Worm (Caenorhabditis elegans): Measurements from ENCODE around the gene F38E11.6.
A peak's percentile ranks its signal among the peaks of the same experiment; 100 is the strongest.

Gene F38E11.6

DNA sequence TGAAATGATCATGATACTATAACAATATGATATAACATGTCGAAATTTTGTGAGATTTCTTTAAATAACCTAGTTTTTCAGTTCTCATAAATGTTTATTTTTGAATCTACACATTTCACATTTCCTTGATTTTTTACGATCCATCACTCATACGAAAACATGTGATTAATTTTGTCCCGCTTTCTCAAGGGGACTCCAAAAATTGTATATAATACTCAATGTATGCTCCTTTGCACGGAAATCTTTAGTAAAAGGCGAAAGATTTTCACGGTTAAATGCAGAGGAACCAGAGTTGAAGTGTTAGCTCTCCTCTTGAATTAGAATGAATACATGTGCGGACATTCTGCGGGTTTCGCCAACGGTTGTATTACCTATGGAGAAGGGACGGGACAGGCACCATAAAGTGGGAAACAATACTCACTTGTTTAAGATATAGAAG is 3.0 kb downstream of the F38E11.6 start (continued):
- TF ChIP-seq lin-15B (tag; optimal IDR thresholded peaks at IDR 0.05), result no peak
- TF ChIP-seq grh-1 (GFP tag; IDR thresholded peaks at IDR 0.05), result no peak
- TF ChIP-seq ceh-82 (tag; optimal IDR thresholded peaks at IDR 0.05), result no peak
- no peak for TF ChIP-seq nhr-12 (tag; optimal IDR thresholded peaks at IDR 0.05)
- TF ChIP-seq blmp-1 (tag; optimal IDR thresholded peaks at IDR 0.05), result no peak
- TF ChIP-seq lsy-2 (tag; optimal IDR thresholded peaks at IDR 0.05), result no peak
- TF ChIP-seq aly-2 (tag; optimal IDR thresholded peaks at IDR 0.05), result no peak
- no peak for TF ChIP-seq elt-2 (tag; optimal IDR thresholded peaks at IDR 0.05)
- no peak for TF ChIP-seq C34B4.2 (tag; optimal IDR thresholded peaks at IDR 0.05)
- no peak for TF ChIP-seq ztf-4 (tag; optimal IDR thresholded peaks at IDR 0.05)
- TF ChIP-seq ces-1 (GFP tag; optimal IDR thresholded peaks at IDR 0.05), result no peak
- peak; percentile 30; the same call in 1 of the 2 replicates for TF ChIP-seq nhr-19 (GFP tag; conservative IDR thresholded peaks at IDR 0.05)
- TF ChIP-seq efl-3 (GFP tag; optimal IDR thresholded peaks at IDR 0.05), result no peak
- TF ChIP-seq fkh-10 (GFP tag; optimal IDR thresholded peaks at IDR 0.05), result no peak
- no peak for TF ChIP-seq nhr-20 (tag; optimal IDR thresholded peaks at IDR 0.05)
- peak; percentile 20 for TF ChIP-seq lin-14 (GFP tag; optimal IDR thresholded peaks at IDR 0.05)
- no peak for TF ChIP-seq irx-1 (tag; optimal IDR thresholded peaks at IDR 0.05)
- TF ChIP-seq ceh-90 (tag; optimal IDR thresholded peaks at IDR 0.05), result no peak

DNA sequence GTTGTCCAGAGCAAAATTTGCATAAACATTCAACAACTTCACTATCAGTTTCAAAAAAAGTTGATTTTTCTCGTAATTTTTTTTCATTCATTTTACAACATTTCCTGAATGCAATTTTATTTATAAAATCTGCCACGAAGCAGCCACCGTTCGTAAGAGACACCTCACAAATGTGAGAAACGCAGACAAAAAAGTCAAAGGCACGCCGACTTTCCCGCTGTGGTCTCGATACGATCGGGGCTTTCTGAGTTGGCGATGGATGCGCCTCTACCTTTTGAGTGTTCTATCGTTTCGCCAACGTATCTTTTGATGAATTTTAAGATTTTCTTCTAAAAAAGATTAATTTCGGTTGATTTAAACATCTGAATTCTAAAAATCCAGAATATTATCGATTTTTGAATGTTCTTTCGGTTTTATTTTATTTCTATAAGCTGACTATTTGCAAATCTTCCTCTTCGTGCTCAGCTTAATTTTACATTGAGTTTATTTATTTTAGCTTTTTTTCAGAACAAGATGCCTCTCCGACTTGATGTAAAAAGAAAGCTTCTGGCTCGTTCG is 8.0 kb downstream of the F38E11.6 start, which contains the start of gene copb-2:
Gene copb-2 (plus strand): TSS at position 508 of the 558 bp plus-strand sequence.
- TF ChIP-seq skn-1 (tag; optimal IDR thresholded peaks at IDR 0.05) (peak; percentile 37), unc-86 (tag; optimal IDR thresholded peaks at IDR 0.05) (peak; percentile 34), swsn-7 (tag; optimal IDR thresholded peaks at IDR 0.05) (peak; percentile 61), vab-15 (tag; optimal IDR thresholded peaks at IDR 0.05) (no peak), nhr-85 (tag) (peak; percentile 63), nhr-28 (tag; optimal IDR thresholded peaks at IDR 0.05) (no peak), lin-14 (GFP tag; optimal IDR thresholded peaks at IDR 0.05) (peak; percentile 93), efl-1 (optimal IDR thresholded peaks at IDR 0.05) (peak; percentile 78 to 83), efl-1 (GFP tag; optimal IDR thresholded peaks at IDR 0.05 in 1 of 2) (peak; percentile 67 to 94), nhr-47 (tag; optimal IDR thresholded peaks at IDR 0.05) (peak; percentile 67), ceh-82 (tag; optimal IDR thresholded peaks at IDR 0.05) (peak in 2 of 3 experiments; percentile 39 to 57), hpl-2 (GFP tag; optimal IDR thresholded peaks at IDR 0.05) (no peak), ceh-88 (GFP tag; IDR thresholded peaks at IDR 0.05) (no peak), lin-13 (GFP tag; optimal IDR thresholded peaks at IDR 0.05) (peak; percentile 49), zip-4 (GFP tag; optimal IDR thresholded peaks at IDR 0.05) (no peak), elt-2 (tag; optimal IDR thresholded peaks at IDR 0.05) (no peak), egl-27 (tag; optimal IDR thresholded peaks at IDR 0.05) (no peak), blmp-1 (tag; optimal IDR thresholded peaks at IDR 0.05) (peak; percentile 43), nhr-84 (tag; optimal IDR thresholded peaks at IDR 0.05) (no peak), hlh-17 (GFP tag; optimal IDR thresholded peaks at IDR 0.05; ENCODE audit: borderline replicate concordance) (no peak), mep-1 (tag; optimal IDR thresholded peaks at IDR 0.05) (peak; percentile 82), C16A3.4 (tag; optimal IDR thresholded peaks at IDR 0.05) (peak; percentile 48), nhr-19 (GFP tag; conservative IDR thresholded peaks at IDR 0.05) (no peak; the same call in none of the 2 replicates), dsc-1 (tag; optimal IDR thresholded peaks at IDR 0.05) (peak; percentile 22), nhr-71 (tag; optimal IDR thresholded peaks at IDR 0.05) (peak; percentile 78), ets-5 (GFP tag; IDR thresholded peaks at IDR 0.05) (no peak), lsy-2 (tag; optimal IDR thresholded peaks at IDR 0.05) (peak; percentile 71 to 82), unc-98 (GFP tag; IDR thresholded peaks at IDR 0.05) (no peak), lin-35 (GFP tag; optimal IDR thresholded peaks at IDR 0.05) (peak; percentile 71 to 76), nhr-20 (tag; optimal IDR thresholded peaks at IDR 0.05) (peak; percentile 59), xbp-1 (tag; optimal IDR thresholded peaks at IDR 0.05) (peak; percentile 65), ceh-8 (GFP tag; optimal IDR thresholded peaks at IDR 0.05) (no peak), isw-1 (GFP tag; IDR thresholded peaks at IDR 0.05) (peak; percentile 45), dpl-1 (GFP tag; optimal IDR thresholded peaks at IDR 0.05) (peak; percentile 40 to 74 (median 63)), ztf-4 (tag; optimal IDR thresholded peaks at IDR 0.05) (no peak), mdl-1 (tag; optimal IDR thresholded peaks at IDR 0.05) (peak in 1 of 2 experiments; percentile 48), ceh-90 (tag; optimal IDR thresholded peaks at IDR 0.05) (no peak), rnt-1 (tag; optimal IDR thresholded peaks at IDR 0.05) (peak; percentile 64), mab-9 (GFP tag; IDR thresholded peaks at IDR 0.05) (no peak), lin-39 (tag; optimal IDR thresholded peaks at IDR 0.05) (peak; percentile 21), F16B12.6 (tag; optimal IDR thresholded peaks at IDR 0.05) (peak; percentile 42)

Measured in whole organism, L1 larva.